Fruit fly (Drosophila melanogaster) whole organism, embryonic: ENCODE measurements around the gene spz3.

Source experiments
- Asciz ChIP-seq: fragments of 200-800 bp; sonication (Bioruptor generic); optimal IDR thresholded peaks from 2 replicates; lab custom pipeline; 2017; ENCODE audit warnings: missing biosample characterization, mild to moderate bottlenecking, missing genetic modification characterization, missing genetic modification reagents
- Bgb ChIP-seq: fragments of 200-800 bp; sonication (Bioruptor generic); IDR thresholded peaks from 2 replicates; pipeline ENCODE4 v1.3.6; 2022; ENCODE audit warnings: missing biosample characterization, missing genetic modification characterization; ENCODE audit not compliant: partially characterized antibody
- CG9609 ChIP-seq: fragments of 200-800 bp; sonication (Bioruptor generic); optimal IDR thresholded peaks from 3 replicates; lab custom pipeline; 2016; ENCODE audit warnings: missing biosample characterization, missing genetic modification characterization
- Dll ChIP-seq: fragments of 200-800 bp; sonication (Bioruptor generic); IDR thresholded peaks from 4 replicates; pipeline ENCODE4 v1.3.6; 2022; ENCODE audit warnings: missing biosample characterization, missing genetic modification characterization; ENCODE audit not compliant: partially characterized antibody
- Doc3 ChIP-seq: fragments of 200-800 bp; sonication (Bioruptor generic); IDR thresholded peaks from 3 replicates; pipeline ENCODE4 v1.3.6; 2022; ENCODE audit warnings: missing biosample characterization, missing genetic modification characterization; ENCODE audit not compliant: partially characterized antibody
- Elba2 ChIP-seq: fragments of 200-800 bp; sonication (Bioruptor generic); optimal IDR thresholded peaks from 3 replicates; lab custom pipeline; 2016; ENCODE audit warnings: missing biosample characterization, missing genetic modification characterization
- br ChIP-seq: fragments of >200 bp; optimal IDR thresholded peaks from 2 replicates; lab custom pipeline; 2017
- pan ChIP-seq, 4 experiments: fragments of >200 bp in 3 of 4; fragments of 200-800 bp in 1 of 4; sonication (Bioruptor generic) in 1 of 4; optimal IDR thresholded peaks in 3 of 4; IDR thresholded peaks in 1 of 4; 2 replicates each; pipeline versions ENCODE4 v1.3.6 to Lab custom; 2017 to 2022; ENCODE audit warnings: missing biosample characterization in 2 of 4, missing genetic modification characterization in 2 of 4, mixed read lengths in 1 of 4
- psq ChIP-seq: fragments of 200-800 bp; sonication (Bioruptor generic); optimal IDR thresholded peaks from 2 replicates; lab custom pipeline; 2017; ENCODE audit warnings: missing biosample characterization, missing genetic modification characterization
- tio ChIP-seq: fragments of 200-800 bp; sonication (Bioruptor generic); optimal IDR thresholded peaks from 2 replicates; lab custom pipeline; 2017; ENCODE audit warnings: missing biosample characterization, missing genetic modification characterization, inconsistent platforms

- TF ChIP-seq tio (GFP tag; lab: Kevin White, UChicago) (no peak), Doc3 (GFP tag; lab: Robert Waterston, UW) (no peak), Bgb (GFP tag; lab: Robert Waterston, UW) (no peak), Dll (GFP tag; lab: Robert Waterston, UW) (no peak), Elba2 (GFP tag; lab: Kevin White, UChicago) (no peak), Asciz (GFP tag; lab: Kevin White, UChicago) (no peak), br (lab: Kevin White, UChicago) (no peak), psq (GFP tag; lab: Kevin White, UChicago) (no peak), CG9609 (GFP tag; lab: Kevin White, UChicago) (no peak), pan (optimal IDR thresholded peaks at IDR 0.05; lab: Kevin White, UChicago) (no peak), pan (GFP tag; optimal IDR thresholded peaks at IDR 0.05 in 1 of 2, IDR thresholded peaks at IDR 0.05 in 1 of 2) (no peak)
These were observed 32.0 kb upstream of the spz3 start for dm6 chr2L:7911209-7911859.
